Worm (Caenorhabditis elegans) whole organism, midembryonic: Measurements from ENCODE around the gene E04F6.9.

Experiments
- T22C8.4 ChIP-seq: fragments of 200-800 bp; sonication (Bioruptor generic); IDR thresholded peaks from 2 replicates; pipeline ENCODE4 v1.3.6; 2022; ENCODE audit warnings: missing genetic modification characterization, missing compliant biosample characterization
- cog-1 ChIP-seq: sonication (generic microtip); optimal IDR thresholded peaks from 2 replicates; lab custom pipeline; 2016; ENCODE audit warnings: missing genetic modification characterization, missing compliant biosample characterization
- flt-1 ChIP-seq: fragments of 200-800 bp; sonication (Bioruptor generic); IDR thresholded peaks from 2 replicates; pipeline ENCODE4 v1.3.6; 2022; ENCODE audit warnings: missing genetic modification characterization, missing compliant biosample characterization
- klf-2 ChIP-seq: fragments of 200-800 bp; sonication (Bioruptor generic); conservative IDR thresholded peaks from 2 replicates; pipeline ENCODE4 v1.3.6; 2022; ENCODE audit warnings: missing genetic modification reagents, missing genetic modification characterization, missing compliant biosample characterization
- med-1 ChIP-seq: sonication (generic microtip); optimal IDR thresholded peaks from 2 replicates; lab custom pipeline; 2017; ENCODE audit warnings: missing genetic modification characterization, mild to moderate bottlenecking, missing compliant biosample characterization, antibody characterized with exemption, missing genetic modification reagents; ENCODE audit not compliant: insufficient read depth
- ref-1 ChIP-seq: fragments of 200-800 bp; sonication (Bioruptor generic); conservative IDR thresholded peaks from 2 replicates; pipeline ENCODE4 v1.3.6; 2022; ENCODE audit warnings: missing genetic modification reagents, missing genetic modification characterization, missing compliant biosample characterization
- tab-1 ChIP-seq: fragments of 200-800 bp; sonication (Bioruptor generic); IDR thresholded peaks from 2 replicates; pipeline ENCODE4 v1.3.6; 2022; ENCODE audit warnings: missing genetic modification characterization, missing compliant biosample characterization
- ztf-23 ChIP-seq: fragments of 200-800 bp; sonication (Bioruptor generic); IDR thresholded peaks from 2 replicates; pipeline ENCODE4 v1.3.6; 2022; ENCODE audit warnings: missing genetic modification reagents, missing genetic modification characterization, missing compliant biosample characterization
- ztf-29 ChIP-seq: fragments of 200-800 bp; sonication (Bioruptor generic); IDR thresholded peaks from 2 replicates; pipeline ENCODE4 v1.3.6; 2022; ENCODE audit warnings: missing genetic modification reagents, missing genetic modification characterization, missing compliant biosample characterization

DNA sequence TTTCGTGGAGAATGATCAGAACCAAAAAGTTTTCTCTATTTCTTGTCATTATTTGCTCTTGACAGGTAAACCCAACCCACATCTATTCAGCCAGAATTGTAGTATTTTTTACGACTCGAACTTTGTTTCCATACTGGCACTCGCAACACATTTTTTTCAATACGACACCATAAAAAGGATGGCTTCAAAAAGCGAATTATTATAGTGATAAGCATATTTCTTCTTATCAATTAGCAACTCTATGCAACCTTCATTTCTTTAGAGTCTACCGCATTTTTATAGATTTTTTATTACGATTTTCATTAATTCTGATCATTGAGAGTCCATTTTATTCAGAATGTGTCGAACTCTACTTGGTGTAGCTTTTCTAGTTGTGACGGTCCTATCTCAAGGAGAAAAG is 20.6 kb upstream of the E04F6.9 start, which contains the start of gene ctsa-3.1:
- TF ChIP-seq klf-2, result no peak
- no peak for TF ChIP-seq ref-1
- TF ChIP-seq med-1 (GFP tag; lab: Kevin White, UChicago), result no peak
- no peak for TF ChIP-seq T22C8.4 (GFP tag; lab: Robert Waterston, UW)
- no peak for TF ChIP-seq ztf-29
- TF ChIP-seq ztf-23 (GFP tag; lab: Robert Waterston, UW), result no peak
- TF ChIP-seq flt-1 (GFP tag; lab: Robert Waterston, UW), result no peak
- TF ChIP-seq tab-1 (GFP tag; lab: Robert Waterston, UW), result no peak
- no peak for TF ChIP-seq cog-1
